Fruit fly (Drosophila melanogaster) whole organism, wandering third instar larva: ENCODE measurements around the gene Cpr72Eb.

ENCODE experiments used
- Abd-B ChIP-seq: fragments of >200 bp; optimal IDR thresholded peaks from 2 replicates; lab custom pipeline; 2017; ENCODE audit warnings: missing biosample characterization, missing genetic modification characterization
- CG32264 ChIP-seq: fragments of 200-800 bp; sonication (Bioruptor generic); optimal IDR thresholded peaks from 2 replicates; lab custom pipeline; 2016; ENCODE audit warnings: missing biosample characterization, missing genetic modification characterization
- CG9705 ChIP-seq: fragments of 200-800 bp; sonication (Bioruptor generic); optimal IDR thresholded peaks from 2 replicates; lab custom pipeline; 2018; ENCODE audit warnings: missing biosample characterization, mild to moderate bottlenecking, missing genetic modification characterization
- CrebA ChIP-seq: fragments of 200-800 bp; sonication (Bioruptor generic); optimal IDR thresholded peaks from 2 replicates; lab custom pipeline; 2016; ENCODE audit warnings: missing biosample characterization, mild to moderate bottlenecking, missing genetic modification characterization, borderline replicate concordance
- Dfd ChIP-seq: fragments of >200 bp; optimal IDR thresholded peaks from 2 replicates; lab custom pipeline; 2017; ENCODE audit warnings: missing biosample characterization, missing genetic modification characterization
- Dif ChIP-seq: fragments of 200-275, 200-300 bp; sonication (Bioruptor generic); optimal IDR thresholded peaks from 2 replicates; lab custom pipeline; 2018; ENCODE audit warnings: missing biosample characterization, missing genetic modification characterization; ENCODE audit not compliant: partially characterized antibody
- GATAd ChIP-seq: sonication (Bioruptor generic); optimal IDR thresholded peaks from 2 replicates; lab custom pipeline; 2016; ENCODE audit warnings: missing biosample characterization, missing genetic modification characterization
- HLH106 ChIP-seq: fragments of 200-800 bp; optimal IDR thresholded peaks from 3 replicates; lab custom pipeline; 2019; ENCODE audit warnings: missing biosample characterization, mild to moderate bottlenecking, missing genetic modification characterization, moderate library complexity
- Hnf4 ChIP-seq: fragments of 200-800 bp; sonication (Bioruptor generic); optimal IDR thresholded peaks from 2 replicates; lab custom pipeline; 2016; ENCODE audit warnings: missing biosample characterization, mild to moderate bottlenecking, missing genetic modification characterization
- Hr83 ChIP-seq: fragments of 200-300 bp; sonication (Bioruptor generic); optimal IDR thresholded peaks from 2 replicates; lab custom pipeline; 2016; ENCODE audit warnings: missing biosample characterization, mild to moderate bottlenecking, missing genetic modification characterization, moderate library complexity; ENCODE audit not compliant: poor library complexity, severe bottlenecking
- Jra ChIP-seq: sonication (Bioruptor generic); optimal IDR thresholded peaks from 2 replicates; lab custom pipeline; 2016; ENCODE audit warnings: missing biosample characterization, missing genetic modification characterization
- Mio ChIP-seq: sonication (Bioruptor generic); optimal IDR thresholded peaks from 2 replicates; lab custom pipeline; 2016; ENCODE audit warnings: missing biosample characterization, missing genetic modification characterization
- Myc ChIP-seq: fragments of >200 bp; optimal IDR thresholded peaks from 2 replicates; lab custom pipeline; 2017
- N ChIP-seq: fragments of >200 bp; optimal IDR thresholded peaks from 2 replicates; lab custom pipeline; 2018; ENCODE audit warnings: missing biosample characterization, missing external identifiers, missing genetic modification characterization
- OdsH ChIP-seq: fragments of 200-800 bp; sonication (Bioruptor generic); optimal IDR thresholded peaks from 2 replicates; lab custom pipeline; 2016; ENCODE audit warnings: missing biosample characterization, mild to moderate bottlenecking, missing genetic modification characterization
- Rel ChIP-seq, 2 experiments: fragments of 200-800 bp; sonication (Bioruptor generic) in 1 of 2; optimal IDR thresholded peaks; 2 replicates in 1 of 2; 3 replicates in 1 of 2; lab custom pipeline; 2016 to 2019; ENCODE audit warnings: mild to moderate bottlenecking in 2 of 2, missing biosample characterization in 2 of 2, missing genetic modification characterization in 2 of 2, moderate library complexity in 1 of 2
- Sp1 ChIP-seq: fragments of 200-800 bp; sonication (Bioruptor generic); optimal IDR thresholded peaks from 3 replicates; lab custom pipeline; 2019; ENCODE audit warnings: missing biosample characterization, mild to moderate bottlenecking, missing genetic modification characterization, moderate library complexity
- Vsx2 ChIP-seq: fragments of 200-300, 225-300 bp; sonication (Bioruptor generic); optimal IDR thresholded peaks from 2 replicates; lab custom pipeline; 2018; ENCODE audit warnings: missing biosample characterization, missing genetic modification characterization; ENCODE audit not compliant: partially characterized antibody
- br ChIP-seq: fragments of 200-800 bp; sonication (Bioruptor generic); optimal IDR thresholded peaks from 2 replicates; lab custom pipeline; 2016; ENCODE audit warnings: missing biosample characterization, missing genetic modification characterization
- brk ChIP-seq: fragments of 200-800 bp; sonication (Bioruptor generic); optimal IDR thresholded peaks from 2 replicates; lab custom pipeline; 2016; ENCODE audit warnings: missing biosample characterization, mild to moderate bottlenecking, missing genetic modification characterization
- dl ChIP-seq, 2 experiments: fragments of 175-275, 200-275 bp in 1 of 2; fragments of 200-275 bp in 1 of 2; sonication (Bioruptor generic); optimal IDR thresholded peaks; lab custom pipeline; 2018; ENCODE audit warnings: mild to moderate bottlenecking in 2 of 2, missing biosample characterization in 2 of 2, missing genetic modification characterization in 2 of 2, moderate library complexity in 2 of 2; ENCODE audit not compliant: partially characterized antibody in 2 of 2, insufficient read depth in 1 of 2
- dmrt93B ChIP-seq: fragments of 200-800 bp; sonication (Bioruptor generic); optimal IDR thresholded peaks from 2 replicates; lab custom pipeline; 2018; ENCODE audit warnings: missing biosample characterization, mild to moderate bottlenecking, missing genetic modification characterization
- dsf ChIP-seq: sonication (Bioruptor generic); optimal IDR thresholded peaks from 2 replicates; lab custom pipeline; 2016; ENCODE audit warnings: missing biosample characterization, missing genetic modification characterization, borderline replicate concordance
- ey ChIP-seq: fragments of 200-800 bp; sonication (Bioruptor generic); optimal IDR thresholded peaks from 2 replicates; lab custom pipeline; 2016; ENCODE audit warnings: missing biosample characterization, missing genetic modification characterization
- foxo ChIP-seq, 2 experiments: fragments of 200-800 bp; sonication (Bioruptor generic); optimal IDR thresholded peaks; 2 replicates in 1 of 2; 3 replicates in 1 of 2; lab custom pipeline; 2016 to 2017; ENCODE audit warnings: missing biosample characterization in 2 of 2, missing genetic modification characterization in 2 of 2
- fru ChIP-seq: fragments of 200-800 bp; sonication (Bioruptor generic); optimal IDR thresholded peaks from 3 replicates; lab custom pipeline; 2016; ENCODE audit warnings: missing biosample characterization, mild to moderate bottlenecking, missing genetic modification characterization
- h ChIP-seq: fragments of 200-800 bp; sonication (Bioruptor generic); optimal IDR thresholded peaks from 3 replicates; lab custom pipeline; 2016; ENCODE audit warnings: missing biosample characterization, mild to moderate bottlenecking, missing genetic modification characterization
- psq ChIP-seq: fragments of 200-800 bp; sonication (Bioruptor generic); optimal IDR thresholded peaks from 3 replicates; lab custom pipeline; 2017; ENCODE audit warnings: missing biosample characterization, mild to moderate bottlenecking, missing genetic modification characterization, moderate library complexity
- rgr ChIP-seq: fragments of 200-800 bp; sonication (Bioruptor generic); optimal IDR thresholded peaks from 3 replicates; lab custom pipeline; 2016; ENCODE audit warnings: missing biosample characterization, mild to moderate bottlenecking, missing genetic modification characterization
- sv ChIP-seq: fragments of 200-800 bp; sonication (Bioruptor generic); optimal IDR thresholded peaks from 3 replicates; lab custom pipeline; 2016; ENCODE audit warnings: missing biosample characterization, missing genetic modification characterization
- tai ChIP-seq: sonication (Bioruptor generic); optimal IDR thresholded peaks from 2 replicates; lab custom pipeline; 2016; ENCODE audit warnings: missing biosample characterization, missing genetic modification characterization
- usp ChIP-seq: fragments of >200 bp; optimal IDR thresholded peaks from 2 replicates; lab custom pipeline; 2017; ENCODE audit warnings: missing biosample characterization, missing genetic modification characterization
- woc ChIP-seq: sonication (Bioruptor generic); optimal IDR thresholded peaks from 2 replicates; lab custom pipeline; 2016; ENCODE audit warnings: missing biosample characterization, mild to moderate bottlenecking, missing genetic modification characterization

Gene Cpr72Eb

dm6 chr3L:16380770-16381169, 16.1 kb downstream of the Cpr72Eb start:
- TF ChIP-seq foxo (GFP tag; optimal IDR thresholded peaks at IDR 0.05; lab: Kevin White, UChicago) (peak in 1 of 2 experiments; percentile 55), ey (GFP tag; lab: Kevin White, UChicago) (peak; percentile 43), OdsH (peak; percentile 36), Rel (GFP tag; optimal IDR thresholded peaks at IDR 0.05; lab: Kevin White, UChicago) (no peak), Rel (tag; optimal IDR thresholded peaks at IDR 0.05; lab: Kevin White, UChicago) (no peak), sv (peak; percentile 51), Jra (GFP tag; lab: Kevin White, UChicago) (no peak), psq (GFP tag; lab: Kevin White, UChicago) (no peak), h (GFP tag; lab: Kevin White, UChicago) (peak; percentile 50), Dfd (no peak), N (GFP tag; lab: Kevin White, UChicago) (no peak), Vsx2 (no peak), br (peak; percentile 25), rgr (peak; percentile 46), Myc (lab: Kevin White, UChicago) (no peak), fru (GFP tag; lab: Kevin White, UChicago) (peak; percentile 10)

dm6 chr3L:16381184-16381797, 16.6 kb downstream of the Cpr72Eb start, which contains the start of gene Agpat4:
Gene Agpat4, minus strand, starts transcription at chr3L:16381570.
- TF ChIP-seq fru (GFP tag; lab: Kevin White, UChicago) (peak; percentile 31), Rel (GFP tag; optimal IDR thresholded peaks at IDR 0.05; lab: Kevin White, UChicago) (no peak), Rel (tag; optimal IDR thresholded peaks at IDR 0.05; lab: Kevin White, UChicago) (no peak), GATAd (GFP tag; lab: Kevin White, UChicago) (peak; percentile 96), Myc (lab: Kevin White, UChicago) (peak; percentile 10), CG32264 (GFP tag; lab: Kevin White, UChicago) (no peak), dmrt93B (GFP tag; lab: Kevin White, UChicago) (no peak)

- no peak for TF ChIP-seq Rel (GFP tag; optimal IDR thresholded peaks at IDR 0.05; lab: Kevin White, UChicago)
- TF ChIP-seq Rel (tag; optimal IDR thresholded peaks at IDR 0.05; lab: Kevin White, UChicago), result peak; percentile 1
- TF ChIP-seq OdsH, result no peak
- TF ChIP-seq, all 38 proteins: peak for 1
Measured at dm6 chr3L:16383056-16383455, 18.4 kb downstream of the Cpr72Eb start.

- TF ChIP-seq Vsx2 (no peak), h (GFP tag; lab: Kevin White, UChicago) (peak; percentile 12)
- TF ChIP-seq, all 38 proteins: peak for 1
Measured at dm6 chr3L:16384145-16384705, 19.5 kb downstream of the Cpr72Eb start.

- no peak for TF ChIP-seq usp (GFP tag; lab: Kevin White, UChicago)
- peak; percentile 87 for TF ChIP-seq CrebA (GFP tag; lab: Kevin White, UChicago)
- no peak for TF ChIP-seq dl (GFP tag; optimal IDR thresholded peaks at IDR 0.05; lab: Kevin White, UChicago; ENCODE audit: insufficient read depth in 1 of 2, partially characterized antibody in 2 of 2)
- no peak for TF ChIP-seq tai (GFP tag; lab: Kevin White, UChicago)
- no peak for TF ChIP-seq psq (GFP tag; lab: Kevin White, UChicago)
- peak; percentile 14 for TF ChIP-seq Sp1
- peak; percentile 43 for TF ChIP-seq OdsH
- peak; percentile 2 for TF ChIP-seq br
- no peak for TF ChIP-seq Vsx2
- peak; percentile 38 for TF ChIP-seq N (GFP tag; lab: Kevin White, UChicago)
- peak; percentile 29 for TF ChIP-seq Hnf4
- TF ChIP-seq Abd-B, result no peak
- no peak for TF ChIP-seq Mio (GFP tag; lab: Kevin White, UChicago)
- TF ChIP-seq woc (GFP tag; lab: Kevin White, UChicago), result peak; percentile 0
- no peak for TF ChIP-seq Jra (GFP tag; lab: Kevin White, UChicago)
- no peak for TF ChIP-seq foxo (GFP tag; optimal IDR thresholded peaks at IDR 0.05; lab: Kevin White, UChicago)
- no peak for TF ChIP-seq HLH106 (tag; lab: Kevin White, UChicago)
- no peak for TF ChIP-seq Dif (GFP tag; lab: Kevin White, UChicago)
- TF ChIP-seq CG9705, result no peak
- peak; percentile 3 for TF ChIP-seq Rel (GFP tag; optimal IDR thresholded peaks at IDR 0.05; lab: Kevin White, UChicago)
- TF ChIP-seq Rel (tag; optimal IDR thresholded peaks at IDR 0.05; lab: Kevin White, UChicago), result peak; percentile 62
- no peak for TF ChIP-seq dsf
- TF ChIP-seq Hr83 (GFP tag; lab: Kevin White, UChicago), result no peak
- TF ChIP-seq brk (GFP tag; lab: Kevin White, UChicago), result no peak
- no peak for TF ChIP-seq dmrt93B (GFP tag; lab: Kevin White, UChicago)
- TF ChIP-seq h (GFP tag; lab: Kevin White, UChicago), result peak; percentile 66
- no peak for TF ChIP-seq GATAd (GFP tag; lab: Kevin White, UChicago)
Measured at dm6 chr3L:16385252-16385879, 20.7 kb downstream of the Cpr72Eb start.
